In genomic region chrX:6549428-6550117, dm6 we compare ENCODE assay signal across 5 fruit fly cellular contexts.
TF ChIP-seq lines count a peak whose summit lies in the region.

No protein-coding gene starts in this region.

- TF ChIP-seq CTCF in whole organism, embryonic (GFP tag; optimal IDR thresholded peaks at IDR 0.05; lab: Kevin White, UChicago), result no peak

TF ChIP-seq in whole organism, adult, 20 proteins besides CTCF, POLR2A, EP300 and RAD21 (continues in another document):
- TF ChIP-seq tj (GFP tag; optimal IDR thresholded peaks at IDR 0.05; lab: Kevin White, UChicago) (peak; percentile 60), CG11617 (GFP tag; optimal IDR thresholded peaks at IDR 0.05; lab: Kevin White, UChicago) (peak; percentile 67), Hr96 (GFP tag; optimal IDR thresholded peaks at IDR 0.05; lab: Kevin White, UChicago) (peak; percentile 89), CG12768 (GFP tag; optimal IDR thresholded peaks at IDR 0.05; lab: Kevin White, UChicago) (peak; percentile 88), Mnt (GFP tag; optimal IDR thresholded peaks at IDR 0.05; lab: Kevin White, UChicago) (peak; percentile 64), cnc (optimal IDR thresholded peaks at IDR 0.05; lab: Kevin White, UChicago) (no peak), CG14711 (tag; optimal IDR thresholded peaks at IDR 0.05; lab: Kevin White, UChicago) (peak; percentile 88), bab1 (GFP tag; optimal IDR thresholded peaks at IDR 0.05; lab: Kevin White, UChicago) (peak; percentile 86), CG1620 (GFP tag; optimal IDR thresholded peaks at IDR 0.05; lab: Kevin White, UChicago) (peak; percentile 90), CG7045 (GFP tag; optimal IDR thresholded peaks at IDR 0.05; lab: Kevin White, UChicago) (peak; percentile 87), Crg-1 (GFP tag; optimal IDR thresholded peaks at IDR 0.05; lab: Kevin White, UChicago) (peak; percentile 42), CG5204 (GFP tag; optimal IDR thresholded peaks at IDR 0.05; lab: Kevin White, UChicago) (peak; percentile 82), CG7101 (tag; optimal IDR thresholded peaks at IDR 0.05; lab: Kevin White, UChicago) (peak; percentile 87), toe (GFP tag; optimal IDR thresholded peaks at IDR 0.05; lab: Kevin White, UChicago) (peak; percentile 81), ovo (GFP tag; optimal IDR thresholded peaks at IDR 0.05; lab: Kevin White, UChicago) (peak; percentile 31), Clk (GFP tag; optimal IDR thresholded peaks at IDR 0.05; lab: Kevin White, UChicago) (peak; percentile 66), pad (GFP tag; optimal IDR thresholded peaks at IDR 0.05; lab: Kevin White, UChicago) (peak; percentile 78), kay (GFP tag; lab: Kevin White, UChicago; ENCODE audit: borderline replicate concordance) (no peak)

TF ChIP-seq in whole organism, embryonic, 481 proteins besides CTCF, POLR2A, EP300 and RAD21 (continues in another document):
- TF ChIP-seq CG13894 (tag; optimal IDR thresholded peaks at IDR 0.05; lab: Kevin White, UChicago) (peak; percentile 96), gt (GFP tag; IDR thresholded peaks at IDR 0.05; lab: Robert Waterston, UW) (peak; percentile 86), nau (GFP tag; optimal IDR thresholded peaks at IDR 0.05; lab: Kevin White, UChicago) (no peak), Dek (tag; optimal IDR thresholded peaks at IDR 0.05; lab: Kevin White, UChicago) (peak; percentile 92), pum (GFP tag; optimal IDR thresholded peaks at IDR 0.05; lab: Kevin White, UChicago) (peak; percentile 93), CG31365 (tag; optimal IDR thresholded peaks at IDR 0.05; lab: Kevin White, UChicago) (peak; percentile 85), kni (GFP tag; optimal IDR thresholded peaks at IDR 0.05; lab: Kevin White, UChicago) (peak; percentile 43), H15 (GFP tag; IDR thresholded peaks at IDR 0.05; lab: Robert Waterston, UW) (peak; percentile 94), sisA (GFP tag; IDR thresholded peaks at IDR 0.05; lab: Robert Waterston, UW) (peak; percentile 95), CG15696 (tag; optimal IDR thresholded peaks at IDR 0.05; lab: Kevin White, UChicago) (peak; percentile 97), Jarid2 (GFP tag; optimal IDR thresholded peaks at IDR 0.05; lab: Kevin White, UChicago) (peak; percentile 77), br (optimal IDR thresholded peaks at IDR 0.05; lab: Kevin White, UChicago) (no peak), D19B (GFP tag; optimal IDR thresholded peaks at IDR 0.05; lab: Kevin White, UChicago) (peak; percentile 90), CG7928 (GFP tag; optimal IDR thresholded peaks at IDR 0.05; lab: Kevin White, UChicago) (peak; percentile 79), Hr3 (GFP tag; optimal IDR thresholded peaks at IDR 0.05; lab: Kevin White, UChicago) (peak; percentile 86), Sox100B (GFP tag; optimal IDR thresholded peaks at IDR 0.05; lab: Kevin White, UChicago) (peak; percentile 90), Bteb2 (GFP tag; optimal IDR thresholded peaks at IDR 0.05; lab: Kevin White, UChicago) (peak; percentile 89), HLH4C (GFP tag; IDR thresholded peaks at IDR 0.05; lab: Robert Waterston, UW; ENCODE audit: partially characterized antibody) (no peak), slp2 (GFP tag; optimal IDR thresholded peaks at IDR 0.05; lab: Kevin White, UChicago) (peak; percentile 93)

TF ChIP-seq in whole organism, prepupa, 60 proteins besides CTCF, POLR2A, EP300 and RAD21 (continues in another document):
- peak; percentile 94 for TF ChIP-seq CG11762 (GFP tag; optimal IDR thresholded peaks at IDR 0.05; lab: Kevin White, UChicago; ENCODE audit: insufficient read depth)
- peak; percentile 89 for TF ChIP-seq CG34406 (GFP tag; optimal IDR thresholded peaks at IDR 0.05; lab: Kevin White, UChicago)
- peak; percentile 95 for TF ChIP-seq Hr39 (GFP tag; optimal IDR thresholded peaks at IDR 0.05; lab: Kevin White, UChicago)
- TF ChIP-seq CG15336 (GFP tag; IDR thresholded peaks at IDR 0.05; lab: Robert Waterston, UW), result peak; percentile 98
- peak; percentile 98 for TF ChIP-seq cyc (GFP tag; optimal IDR thresholded peaks at IDR 0.05; lab: Kevin White, UChicago)
- TF ChIP-seq CG31627 (GFP tag; optimal IDR thresholded peaks at IDR 0.05; lab: Kevin White, UChicago), result peak; percentile 96
- TF ChIP-seq dsx (GFP tag; optimal IDR thresholded peaks at IDR 0.05; lab: Kevin White, UChicago; ENCODE audit: poor library complexity, severe bottlenecking), result peak; percentile 91
- TF ChIP-seq lz (GFP tag; optimal IDR thresholded peaks at IDR 0.05; lab: Kevin White, UChicago), result peak; percentile 96
- TF ChIP-seq CG9139 (GFP tag; optimal IDR thresholded peaks at IDR 0.05; lab: Kevin White, UChicago), result peak; percentile 84
- peak; percentile 93 for TF ChIP-seq fd59A (GFP tag; optimal IDR thresholded peaks at IDR 0.05; lab: Kevin White, UChicago)
- peak; percentile 89 for TF ChIP-seq Eip93F (GFP tag; optimal IDR thresholded peaks at IDR 0.05; lab: Kevin White, UChicago)
- peak; percentile 89 for TF ChIP-seq CG16779 (tag; optimal IDR thresholded peaks at IDR 0.05; lab: Kevin White, UChicago)
- peak; percentile 89 for TF ChIP-seq Ets21C (GFP tag; optimal IDR thresholded peaks at IDR 0.05; lab: Kevin White, UChicago)
- peak; percentile 94 for TF ChIP-seq CG8319 (GFP tag; optimal IDR thresholded peaks at IDR 0.05; lab: Kevin White, UChicago)
- peak; percentile 97 for TF ChIP-seq svp (GFP tag; lab: Kevin White, UChicago)
- TF ChIP-seq Met (GFP tag; optimal IDR thresholded peaks at IDR 0.05; lab: Kevin White, UChicago), result peak; percentile 97
- peak; percentile 95 for TF ChIP-seq CG1621 (tag; optimal IDR thresholded peaks at IDR 0.05; lab: Kevin White, UChicago)
- peak; percentile 93 for TF ChIP-seq Hr4 (GFP tag; optimal IDR thresholded peaks at IDR 0.05; lab: Kevin White, UChicago)
- peak; percentile 94 for TF ChIP-seq CG11294 (GFP tag; IDR thresholded peaks at IDR 0.05; lab: Robert Waterston, UW)

TF ChIP-seq in whole organism, pupa, 21 proteins besides CTCF, POLR2A, EP300 and RAD21:
- TF ChIP-seq gl (tag; optimal IDR thresholded peaks at IDR 0.05; lab: Kevin White, UChicago) (peak; percentile 94), CG14655 (GFP tag; optimal IDR thresholded peaks at IDR 0.05; lab: Kevin White, UChicago) (peak; percentile 98), CG34367 (tag; optimal IDR thresholded peaks at IDR 0.05; lab: Kevin White, UChicago) (peak; percentile 94), CG32121 (GFP tag; IDR thresholded peaks at IDR 0.05; lab: Robert Waterston, UW) (peak; percentile 97), CG10348 (GFP tag; IDR thresholded peaks at IDR 0.05; lab: Robert Waterston, UW) (peak; percentile 90), CG4496 (GFP tag; IDR thresholded peaks at IDR 0.05; lab: Robert Waterston, UW) (peak; percentile 99), D1 (tag; optimal IDR thresholded peaks at IDR 0.05; lab: Kevin White, UChicago) (peak; percentile 84), CG15710 (tag; optimal IDR thresholded peaks at IDR 0.05; lab: Kevin White, UChicago) (peak; percentile 94), CG9948 (tag; optimal IDR thresholded peaks at IDR 0.05; lab: Kevin White, UChicago) (peak; percentile 94), CG12605 (GFP tag; IDR thresholded peaks at IDR 0.05; lab: Robert Waterston, UW) (peak; percentile 97), CG8159 (tag; optimal IDR thresholded peaks at IDR 0.05; lab: Kevin White, UChicago) (peak; percentile 93), CG17806 (tag; optimal IDR thresholded peaks at IDR 0.05; lab: Kevin White, UChicago) (peak; percentile 96), CG13204 (GFP tag; optimal IDR thresholded peaks at IDR 0.05; lab: Kevin White, UChicago) (peak; percentile 84), CG8301 (tag; optimal IDR thresholded peaks at IDR 0.05; lab: Kevin White, UChicago) (peak; percentile 98), rn (GFP tag; IDR thresholded peaks at IDR 0.05; lab: Robert Waterston, UW) (peak; percentile 93), EcR (GFP tag; optimal IDR thresholded peaks at IDR 0.05; lab: Kevin White, UChicago) (peak; percentile 47), fd96Ca (GFP tag; IDR thresholded peaks at IDR 0.05; lab: Robert Waterston, UW) (peak; percentile 99), Ets98B (GFP tag; IDR thresholded peaks at IDR 0.05; lab: Robert Waterston, UW) (peak; percentile 97), Pif1B (GFP tag; optimal IDR thresholded peaks at IDR 0.05; lab: Kevin White, UChicago) (peak; percentile 97), Pif1A (GFP tag; optimal IDR thresholded peaks at IDR 0.05; lab: Kevin White, UChicago) (peak; percentile 96), Snoo (tag; optimal IDR thresholded peaks at IDR 0.05; lab: Kevin White, UChicago) (peak; percentile 94)

TF ChIP-seq in whole organism, wandering third instar larva, 38 proteins besides CTCF, POLR2A, EP300 and RAD21 (continues in another document):
- TF ChIP-seq fru (GFP tag; optimal IDR thresholded peaks at IDR 0.05; lab: Kevin White, UChicago) (peak; percentile 98), Rel (GFP tag; optimal IDR thresholded peaks at IDR 0.05; lab: Kevin White, UChicago) (peak; percentile 94), Rel (tag; optimal IDR thresholded peaks at IDR 0.05; lab: Kevin White, UChicago) (peak; percentile 81), CG9705 (GFP tag; optimal IDR thresholded peaks at IDR 0.05; lab: Kevin White, UChicago) (peak; percentile 95), CG32264 (GFP tag; optimal IDR thresholded peaks at IDR 0.05; lab: Kevin White, UChicago) (peak; percentile 93), OdsH (GFP tag; optimal IDR thresholded peaks at IDR 0.05; lab: Kevin White, UChicago) (peak; percentile 95), HLH106 (tag; optimal IDR thresholded peaks at IDR 0.05; lab: Kevin White, UChicago) (peak; percentile 97), rgr (GFP tag; optimal IDR thresholded peaks at IDR 0.05; lab: Kevin White, UChicago) (peak; percentile 97), jim (GFP tag; optimal IDR thresholded peaks at IDR 0.05; lab: Kevin White, UChicago) (no peak), pan (optimal IDR thresholded peaks at IDR 0.05; lab: Kevin White, UChicago) (no peak), Jra (GFP tag; optimal IDR thresholded peaks at IDR 0.05; lab: Kevin White, UChicago) (peak; percentile 95), N (GFP tag; optimal IDR thresholded peaks at IDR 0.05; lab: Kevin White, UChicago) (no peak), GATAd (GFP tag; optimal IDR thresholded peaks at IDR 0.05; lab: Kevin White, UChicago) (peak; percentile 78), Hnf4 (GFP tag; optimal IDR thresholded peaks at IDR 0.05; lab: Kevin White, UChicago) (peak; percentile 95), foxo (GFP tag; optimal IDR thresholded peaks at IDR 0.05; lab: Kevin White, UChicago) (peak; percentile 84 to 98), Sp1 (GFP tag; optimal IDR thresholded peaks at IDR 0.05; lab: Kevin White, UChicago) (peak; percentile 93), h (GFP tag; optimal IDR thresholded peaks at IDR 0.05; lab: Kevin White, UChicago) (peak; percentile 98), tai (GFP tag; optimal IDR thresholded peaks at IDR 0.05; lab: Kevin White, UChicago) (no peak), psq (GFP tag; optimal IDR thresholded peaks at IDR 0.05; lab: Kevin White, UChicago) (peak; percentile 93), sv (GFP tag; optimal IDR thresholded peaks at IDR 0.05; lab: Kevin White, UChicago) (peak; percentile 85), Mio (GFP tag; optimal IDR thresholded peaks at IDR 0.05; lab: Kevin White, UChicago) (peak; percentile 62), Myc (optimal IDR thresholded peaks at IDR 0.05; lab: Kevin White, UChicago) (no peak), woc (GFP tag; optimal IDR thresholded peaks at IDR 0.05; lab: Kevin White, UChicago) (peak; percentile 93), Vsx2 (GFP tag; optimal IDR thresholded peaks at IDR 0.05; lab: Kevin White, UChicago; ENCODE audit: partially characterized antibody) (no peak)
